Worm (Caenorhabditis elegans) whole organism, young adult: ENCODE measurements around the gene F11G11.14.
"Not testable (repeated sequence)": the region's sequence is repeated elsewhere in the genome, so short reads cannot be mapped to it uniquely, and the experiment has no call there.

Source experiments
- B0019.2 ChIP-seq: fragments of 200-800 bp; sonication (Bioruptor generic); conservative IDR thresholded peaks from 2 replicates; pipeline ENCODE4 v1.3.6; 2022; ENCODE audit warnings: missing genetic modification reagents, missing genetic modification characterization, missing compliant biosample characterization
- F39B2.1 ChIP-seq: fragments of 200-800 bp; sonication (Bioruptor generic); IDR thresholded peaks from 2 replicates; pipeline ENCODE4 v1.3.6; 2022; ENCODE audit warnings: missing genetic modification reagents, missing genetic modification characterization, missing compliant biosample characterization
- aptf-2 ChIP-seq: fragments of 200-800 bp; sonication (Bioruptor generic); conservative IDR thresholded peaks from 2 replicates; pipeline ENCODE4 v1.3.6; 2022; ENCODE audit warnings: missing genetic modification reagents, missing genetic modification characterization, missing compliant biosample characterization
- atf-7 ChIP-seq: sonication (generic microtip); optimal IDR thresholded peaks from 2 replicates; lab custom pipeline; 2017; ENCODE audit warnings: mild to moderate bottlenecking, missing genetic modification characterization, missing compliant biosample characterization
- athp-1 ChIP-seq: sonication (generic microtip); optimal IDR thresholded peaks from 2 replicates; lab custom pipeline; 2017; ENCODE audit warnings: mild to moderate bottlenecking, missing genetic modification characterization, missing compliant biosample characterization
- ceh-27 ChIP-seq: fragments of 200-800 bp; sonication (Bioruptor generic); optimal IDR thresholded peaks from 2 replicates; lab custom pipeline; 2018; ENCODE audit warnings: mild to moderate bottlenecking, missing genetic modification characterization, moderate library complexity, missing compliant biosample characterization
- ceh-40 ChIP-seq: fragments of 200-800 bp; sonication (Bioruptor generic); IDR thresholded peaks from 2 replicates; pipeline ENCODE4 v1.3.6; 2022; ENCODE audit warnings: missing genetic modification characterization, missing compliant biosample characterization
- egl-18 ChIP-seq: fragments of 200-800 bp; sonication (Bioruptor generic); IDR thresholded peaks from 2 replicates; pipeline ENCODE4 v1.3.6; 2022; ENCODE audit warnings: missing genetic modification reagents, missing genetic modification characterization, missing compliant biosample characterization
- fkh-3 ChIP-seq: sonication (generic microtip); optimal IDR thresholded peaks from 2 replicates; lab custom pipeline; 2016; ENCODE audit warnings: mild to moderate bottlenecking, missing genetic modification characterization, missing compliant biosample characterization
- hmg-1.2 ChIP-seq: fragments of 200-800 bp; sonication (Bioruptor generic); IDR thresholded peaks from 2 replicates; pipeline ENCODE4 v1.3.6; 2022; ENCODE audit warnings: missing genetic modification reagents, missing genetic modification characterization, missing compliant biosample characterization
- hrde-1 ChIP-seq: sonication (generic microtip); optimal IDR thresholded peaks from 2 replicates; lab custom pipeline; 2016; ENCODE audit warnings: missing genetic modification characterization, mild to moderate bottlenecking, missing compliant biosample characterization, moderate library complexity, missing genotype, missing genetic modification reagents, borderline replicate concordance
- hsf-1 ChIP-seq: fragments of 200-800 bp; sonication (Bioruptor generic); IDR thresholded peaks from 2 replicates; pipeline ENCODE4 v1.3.6; 2022; ENCODE audit warnings: missing genetic modification reagents, missing genetic modification characterization, missing compliant biosample characterization
- lir-1 ChIP-seq: fragments of 200-800 bp; sonication (Bioruptor generic); conservative IDR thresholded peaks from 2 replicates; pipeline ENCODE4 v1.3.6; 2022; ENCODE audit warnings: missing genetic modification reagents, missing genetic modification characterization, missing compliant biosample characterization
- madf-3 ChIP-seq: fragments of 200-800 bp; sonication (Bioruptor generic); IDR thresholded peaks from 2 replicates; pipeline ENCODE4 v1.3.6; 2022; ENCODE audit warnings: missing genetic modification reagents, missing genetic modification characterization, missing compliant biosample characterization
- madf-6 ChIP-seq: fragments of 200-800 bp; sonication (Bioruptor generic); IDR thresholded peaks from 2 replicates; pipeline ENCODE4 v1.3.6; 2022; ENCODE audit warnings: missing genetic modification reagents, missing genetic modification characterization, missing compliant biosample characterization
- madf-8 ChIP-seq: fragments of 200-800 bp; sonication (Bioruptor generic); conservative IDR thresholded peaks from 2 replicates; pipeline ENCODE4 v1.3.6; 2022; ENCODE audit warnings: missing genetic modification reagents, missing genetic modification characterization, missing compliant biosample characterization
- mel-28 ChIP-seq: sonication (generic microtip); optimal IDR thresholded peaks from 2 replicates; lab custom pipeline; 2016; ENCODE audit warnings: borderline replicate concordance, mild to moderate bottlenecking, missing genetic modification characterization, missing compliant biosample characterization
- mes-4 ChIP-seq: sonication (generic microtip); optimal IDR thresholded peaks from 2 replicates; lab custom pipeline; 2016; ENCODE audit warnings: missing genotype, missing genetic modification characterization, missing compliant biosample characterization
- nfya-1 ChIP-seq: sonication (generic microtip); optimal IDR thresholded peaks from 2 replicates; lab custom pipeline; 2017; ENCODE audit warnings: antibody characterized with exemption, missing compliant biosample characterization, missing genetic modification characterization, borderline replicate concordance; ENCODE audit not compliant: insufficient read depth
- nfya-2 ChIP-seq: fragments of 200-800 bp; sonication (Bioruptor generic); IDR thresholded peaks from 2 replicates; pipeline ENCODE4 v1.3.6; 2022; ENCODE audit warnings: missing genetic modification reagents, missing genetic modification characterization, missing compliant biosample characterization
- nhr-179 ChIP-seq: sonication (generic microtip); optimal IDR thresholded peaks from 2 replicates; lab custom pipeline; 2016; ENCODE audit warnings: mild to moderate bottlenecking, missing genetic modification characterization, missing compliant biosample characterization
- rpc-1 ChIP-seq, 2 experiments: fragments of 150-350 bp in 1 of 2; sonication (generic microtip) in 1 of 2; optimal IDR thresholded peaks; 2 replicates each; lab custom pipeline; 2014 to 2018; ENCODE audit warnings: missing biosample characterization in 1 of 2, missing genetic modification characterization in 1 of 2, missing genetic modification reagents in 1 of 2, missing genotype in 1 of 2
- snpc-1.1 ChIP-seq: sonication (generic microtip); optimal IDR thresholded peaks from 2 replicates; lab custom pipeline; 2017; ENCODE audit warnings: missing genetic modification characterization, mild to moderate bottlenecking, missing compliant biosample characterization, antibody characterized with exemption, moderate library complexity, missing genotype, missing genetic modification reagents; ENCODE audit not compliant: insufficient read depth
- snpc-3.4 ChIP-seq: sonication (generic microtip); optimal IDR thresholded peaks from 2 replicates; lab custom pipeline; 2017; ENCODE audit warnings: missing genetic modification characterization, mild to moderate bottlenecking, missing compliant biosample characterization, antibody characterized with exemption, moderate library complexity, missing genotype, missing genetic modification reagents
- tlf-1 ChIP-seq: fragments of 200-800 bp; sonication (Bioruptor generic); optimal IDR thresholded peaks from 2 replicates; lab custom pipeline; 2018; ENCODE audit warnings: mild to moderate bottlenecking, missing genetic modification characterization, missing compliant biosample characterization
- zfh-2 ChIP-seq: fragments of 200-800 bp; sonication (Bioruptor generic); conservative IDR thresholded peaks from 2 replicates; pipeline ENCODE4 v1.3.6; 2022; ENCODE audit warnings: missing genetic modification reagents, missing genetic modification characterization, missing compliant biosample characterization
- ztf-18 ChIP-seq: sonication (generic microtip); optimal IDR thresholded peaks from 2 replicates; lab custom pipeline; 2016; ENCODE audit warnings: missing genotype, mild to moderate bottlenecking, missing genetic modification characterization, missing compliant biosample characterization

F11G11.14 gene

DNA sequence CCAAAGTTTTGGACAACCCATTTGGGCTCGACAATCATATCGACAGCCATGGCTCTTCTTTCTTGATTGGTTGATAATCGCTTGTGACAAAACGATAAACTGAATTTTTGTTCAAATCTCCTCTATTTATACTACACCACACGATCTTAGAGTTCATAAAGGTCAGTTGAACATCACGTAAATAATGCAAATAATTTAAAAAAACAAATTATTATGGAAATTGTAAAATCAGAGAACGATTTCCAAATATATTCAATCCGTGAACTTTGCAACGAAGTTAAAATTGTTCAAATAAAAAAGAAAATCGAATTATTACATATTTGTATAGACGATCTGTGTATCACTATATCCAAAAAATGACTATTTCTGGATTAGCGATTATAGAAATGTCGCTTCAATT is at the start of gene F11G11.14, which contains the start of gene mpst-4:
Gene F11G11.14 (plus strand): TSS at position 325 of the 400 bp plus-strand sequence.
Gene mpst-4 (minus strand): TSS at position 101 of the 400 bp plus-strand sequence.
- no peak for TF ChIP-seq hmg-1.2 (GFP tag; lab: Robert Waterston, UW)
- TF ChIP-seq aptf-2 (GFP tag; lab: Robert Waterston, UW): no peak

DNA sequence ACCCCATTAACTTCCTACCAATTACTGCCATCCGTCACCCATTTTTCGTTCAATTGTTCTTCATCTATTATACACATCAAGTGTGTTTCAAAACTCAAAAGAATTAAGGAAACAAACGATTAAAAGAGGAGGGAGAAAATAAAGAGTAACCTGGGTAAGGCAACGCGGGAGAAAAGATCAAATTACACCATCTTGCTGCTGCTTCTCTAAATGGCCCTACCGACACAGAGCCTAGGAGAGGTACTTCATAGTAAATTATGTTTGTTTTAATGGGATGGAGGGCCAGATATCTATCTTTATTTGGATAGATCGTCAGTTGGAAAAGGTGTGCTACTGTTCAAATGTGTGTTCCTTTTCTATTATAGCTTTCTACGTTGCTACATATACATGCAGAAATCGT is 48.1 kb upstream of the F11G11.14 start:
- TF ChIP-seq hmg-1.2 (GFP tag; lab: Robert Waterston, UW): no peak
- no peak for TF ChIP-seq hrde-1 (tag; lab: Kevin White, UChicago)
- TF ChIP-seq nhr-179 (tag; lab: Kevin White, UChicago): no peak
- no peak for TF ChIP-seq madf-8 (GFP tag; lab: Robert Waterston, UW)
- TF ChIP-seq madf-3 (GFP tag; lab: Robert Waterston, UW): no peak
- TF ChIP-seq, all 124 proteins: peak for 0

DNA sequence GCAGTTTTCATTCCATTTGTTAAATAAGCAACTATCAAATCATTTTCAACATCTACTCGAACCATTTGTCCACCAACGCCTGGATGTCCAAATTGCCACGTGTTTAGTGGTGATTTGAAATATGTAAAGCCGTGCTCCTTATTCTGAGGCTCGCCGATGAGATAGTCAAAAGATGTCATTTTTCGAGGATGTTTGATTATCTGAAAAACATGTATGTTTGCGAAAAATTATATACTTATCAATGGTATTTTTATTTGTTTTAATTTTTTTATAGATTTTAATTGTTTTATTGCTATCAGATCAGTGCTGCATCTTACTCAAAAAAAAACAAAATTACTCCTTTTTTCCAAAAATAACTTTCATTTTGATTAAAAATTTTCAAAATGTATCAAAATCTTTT is 44.7 kb upstream of the F11G11.14 start:
- no peak for TF ChIP-seq nhr-179 (tag; lab: Kevin White, UChicago)
- TF ChIP-seq madf-6 (GFP tag; lab: Robert Waterston, UW): no peak
- TF ChIP-seq snpc-3.4: no peak
- TF ChIP-seq zfh-2: no peak
- TF ChIP-seq ztf-18: no peak

DNA sequence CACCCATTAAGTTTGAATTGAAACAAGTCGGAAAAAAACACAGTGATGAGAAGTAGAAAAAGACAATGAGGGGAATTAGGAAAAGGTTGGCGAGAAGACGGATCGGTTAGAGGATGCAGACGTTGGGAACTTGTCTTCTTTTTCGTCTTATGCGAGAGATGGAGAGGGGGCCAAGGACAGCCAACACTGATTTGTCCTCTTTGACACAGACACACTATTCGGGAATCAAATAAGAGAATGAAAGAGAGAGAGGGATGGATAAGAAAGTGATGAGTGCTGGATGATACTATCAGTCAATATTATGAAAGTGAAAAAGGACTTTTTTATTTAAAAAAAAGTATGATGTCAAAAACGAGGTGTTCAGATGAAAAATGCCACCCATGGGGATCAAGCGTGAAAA is 41.7 kb upstream of the F11G11.14 start, which contains the start of gene lact-5:
Gene lact-5 (minus strand): TSS at position 1 of the 400 bp plus-strand sequence.
- TF ChIP-seq snpc-3.4 (no peak), atf-7 (tag; lab: Kevin White, UChicago) (no peak), ztf-18 (no peak), athp-1 (tag; lab: Kevin White, UChicago) (no peak), mes-4 (tag; lab: Kevin White, UChicago) (no peak), lir-1 (GFP tag; lab: Robert Waterston, UW) (no peak), F39B2.1 (GFP tag; lab: Robert Waterston, UW) (no peak), B0019.2 (GFP tag; lab: Robert Waterston, UW) (no peak)

DNA sequence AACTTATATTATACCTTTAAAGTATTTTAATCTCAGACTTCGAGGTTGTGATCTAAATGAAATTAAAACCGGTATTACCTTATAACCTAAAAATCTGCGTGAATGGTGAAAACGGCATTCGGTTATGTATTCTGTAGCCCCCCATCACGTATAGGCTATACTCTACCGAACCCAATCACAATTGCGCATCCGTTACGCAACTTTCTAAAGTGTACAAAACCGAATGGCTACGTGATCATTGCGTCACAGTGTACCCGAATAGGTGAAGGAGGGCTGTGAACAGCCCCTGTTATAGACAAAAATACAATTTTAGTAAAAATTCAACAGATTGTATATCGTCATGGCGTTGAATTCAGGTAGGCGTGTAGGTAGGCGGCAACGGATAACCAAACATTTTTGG is 40.9 kb upstream of the F11G11.14 start:
- TF ChIP-seq snpc-1.1 (tag; lab: Kevin White, UChicago): no peak
- no peak for TF ChIP-seq ztf-18
- TF ChIP-seq ceh-40 (GFP tag; lab: Robert Waterston, UW): no peak
- TF ChIP-seq ceh-27 (GFP tag; lab: Kevin White, UChicago): no peak
- TF ChIP-seq rpc-1 (optimal IDR thresholded peaks at IDR 0.05; lab: Kevin White, UChicago): no peak
- TF ChIP-seq rpc-1 (tag; optimal IDR thresholded peaks at IDR 0.05; lab: Kevin White, UChicago): no peak
- TF ChIP-seq mel-28 (tag; lab: Kevin White, UChicago): no peak
- no peak for TF ChIP-seq nfya-1 (tag; lab: Kevin White, UChicago)
- TF ChIP-seq nfya-2 (GFP tag; lab: Robert Waterston, UW): no peak
- TF ChIP-seq egl-18 (GFP tag; lab: Robert Waterston, UW): no peak
- TF ChIP-seq, all 124 proteins: peak for 0

DNA sequence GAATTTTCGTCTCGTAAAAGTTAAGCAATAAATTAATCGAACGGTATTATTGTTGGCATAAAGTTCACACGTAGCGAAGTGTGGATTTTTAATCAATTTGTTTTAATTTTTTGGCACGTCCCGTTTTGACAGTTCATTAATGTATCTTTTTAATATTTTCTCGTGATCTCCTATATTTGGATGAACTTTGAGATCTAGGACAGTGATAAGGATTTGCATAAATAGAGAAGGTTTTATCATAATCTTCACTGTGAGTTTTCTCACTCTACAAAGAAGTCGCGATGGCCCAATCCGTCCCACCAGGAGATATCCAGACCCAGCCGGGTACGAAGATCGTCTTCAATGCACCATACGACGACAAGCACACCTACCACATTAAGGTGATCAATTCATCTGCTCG is 38.3 kb upstream of the F11G11.14 start, which contains the start of the genes C33F10.8 and msp-40:
Gene C33F10.8 (minus strand): TSS at position 101 of the 400 bp plus-strand sequence.
Gene msp-40 (plus strand): TSS at position 282 of the 400 bp plus-strand sequence.
- not testable (repeated sequence) for TF ChIP-seq tlf-1 (GFP tag; lab: Kevin White, UChicago); hsf-1 (GFP tag; lab: Robert Waterston, UW); fkh-3 (tag; lab: Kevin White, UChicago)
